Worm (Caenorhabditis elegans): ENCODE results near the gene C18A11.2.

- TF ChIP-seq mab-5 (tag; optimal IDR thresholded peaks at IDR 0.05) (no peak), skn-1 (tag; optimal IDR thresholded peaks at IDR 0.05) (no peak), mdl-1 (tag; optimal IDR thresholded peaks at IDR 0.05) (no peak), elt-1 (tag; optimal IDR thresholded peaks at IDR 0.05) (no peak), ZK546.5 (tag; optimal IDR thresholded peaks at IDR 0.05) (no peak), zag-1 (tag; optimal IDR thresholded peaks at IDR 0.05) (no peak), nhr-12 (tag; optimal IDR thresholded peaks at IDR 0.05) (no peak), elt-3 (tag; optimal IDR thresholded peaks at IDR 0.05) (no peak), lin-13 (GFP tag; optimal IDR thresholded peaks at IDR 0.05) (no peak), unc-39 (tag; optimal IDR thresholded peaks at IDR 0.05) (no peak), peb-1 (tag; optimal IDR thresholded peaks at IDR 0.05) (no peak)
Measured at ce11 chrX:8060823-8061222, 6.5 kb upstream of the C18A11.2 start, which contains the start of gene C18A11.3.
